Worm (Caenorhabditis elegans) whole organism, L1 larva: Measurements from ENCODE around the gene T07E3.2.
A peak's percentile ranks its signal among the peaks of the same experiment; 100 is the strongest.

Experiments used
- ceh-63 ChIP-seq: fragments of 200-800 bp; sonication (Bioruptor generic); optimal IDR thresholded peaks from 2 replicates; lab custom pipeline; 2018; ENCODE audit warnings: mild to moderate bottlenecking, missing genetic modification characterization, missing compliant biosample characterization
- dpl-1 ChIP-seq, 3 experiments: fragments of 150-350 bp in 2 of 3; sonication (generic microtip) in 1 of 3; optimal IDR thresholded peaks; 2 replicates each; lab custom pipeline; 2014 to 2017; ENCODE audit warnings: missing biosample characterization in 3 of 3, missing genetic modification characterization in 3 of 3, missing genetic modification reagents in 3 of 3
- fos-1 ChIP-seq: fragments of 150-350 bp; optimal IDR thresholded peaks from 2 replicates; lab custom pipeline; 2014; ENCODE audit warnings: missing biosample characterization, missing genetic modification characterization
- jun-1 ChIP-seq: fragments of 150-350 bp; optimal IDR thresholded peaks from 2 replicates; lab custom pipeline; 2014; ENCODE audit warnings: missing biosample characterization, missing genetic modification reagents, missing genetic modification characterization
- mdl-1 ChIP-seq, 2 experiments: fragments of 150-350 bp; optimal IDR thresholded peaks; 2 replicates each; lab custom pipeline; 2014 to 2017; ENCODE audit warnings: missing biosample characterization in 2 of 2, missing genetic modification characterization in 2 of 2, inconsistent platforms in 1 of 2
- nhr-12 ChIP-seq: sonication (generic microtip); optimal IDR thresholded peaks from 2 replicates; lab custom pipeline; 2017; ENCODE audit warnings: missing biosample characterization, missing genetic modification characterization
- nhr-20 ChIP-seq: sonication (generic microtip); optimal IDR thresholded peaks from 2 replicates; lab custom pipeline; 2016; ENCODE audit warnings: mild to moderate bottlenecking, missing genetic modification characterization, missing compliant biosample characterization
- nhr-90 ChIP-seq: sonication (generic microtip); optimal IDR thresholded peaks from 2 replicates; lab custom pipeline; 2016; ENCODE audit warnings: mild to moderate bottlenecking, missing genetic modification characterization, missing compliant biosample characterization; ENCODE audit not compliant: poor library complexity
- pqm-1 ChIP-seq: sonication (generic microtip); optimal IDR thresholded peaks from 3 replicates; lab custom pipeline; 2017; ENCODE audit warnings: missing biosample characterization, missing genetic modification characterization
- sptf-1 ChIP-seq: fragments of 150-350 bp; optimal IDR thresholded peaks from 2 replicates; lab custom pipeline; 2014; ENCODE audit warnings: missing biosample characterization, missing genetic modification characterization

ce11 chrIII:6888497-6888896 is 18.0 kb upstream of the T07E3.2 start:
- no peak for TF ChIP-seq ceh-63
- TF ChIP-seq nhr-90 (tag; lab: Kevin White, UChicago), result no peak
- no peak for TF ChIP-seq pqm-1 (tag; lab: Kevin White, UChicago)
- TF ChIP-seq dpl-1 (GFP tag; optimal IDR thresholded peaks at IDR 0.05; lab: Kevin White, UChicago), result peak in 1 of 3 experiments; percentile 13
- no peak for TF ChIP-seq sptf-1 (tag; lab: Kevin White, UChicago)
- peak; percentile 4 for TF ChIP-seq nhr-20 (tag; lab: Kevin White, UChicago)
- no peak for TF ChIP-seq jun-1 (tag; lab: Kevin White, UChicago)
- no peak for TF ChIP-seq nhr-12 (tag; lab: Kevin White, UChicago)
- TF ChIP-seq mdl-1 (tag; optimal IDR thresholded peaks at IDR 0.05; lab: Kevin White, UChicago), result peak in 1 of 2 experiments; percentile 22
- TF ChIP-seq fos-1, result no peak
